Worm (Caenorhabditis elegans): ENCODE data around the gene F41F3.8.
A peak's percentile ranks its signal among the peaks of the same experiment; 100 is the strongest.

F41F3.8 gene

DNA sequence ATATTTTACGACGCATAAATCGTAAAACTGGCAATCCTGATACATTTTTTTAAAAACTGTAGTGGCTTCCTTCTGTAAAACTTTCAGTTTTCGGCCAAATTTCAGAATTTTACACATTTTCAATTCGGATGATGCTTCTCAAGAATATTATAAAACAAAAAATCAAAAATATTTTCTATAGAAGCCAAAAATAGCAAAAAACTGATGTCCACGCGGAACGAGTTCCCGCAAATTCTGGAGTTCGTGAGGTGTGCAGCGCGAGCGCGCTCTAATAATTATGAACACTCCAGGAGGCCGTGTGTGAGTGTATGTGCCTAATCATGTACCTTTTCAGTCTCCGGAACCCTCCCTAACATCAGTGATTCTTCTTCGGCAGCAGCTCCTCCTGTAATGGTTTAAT lies 31.4 kb upstream of the F41F3.8 start, which contains the start of gene sumv-2:
TSS of gene sumv-2 (plus strand) at position 301 of the 400 bp plus-strand sequence.
- no peak for TF ChIP-seq nhr-11 (tag; optimal IDR thresholded peaks at IDR 0.05)
- TF ChIP-seq lin-15B (tag; optimal IDR thresholded peaks at IDR 0.05) = no peak
- no peak for TF ChIP-seq snpc-4 (tag; optimal IDR thresholded peaks at IDR 0.05)
- TF ChIP-seq ceh-82 (tag; optimal IDR thresholded peaks at IDR 0.05) = no peak
- no peak for TF ChIP-seq lin-39 (tag; optimal IDR thresholded peaks at IDR 0.05)
- no peak for TF ChIP-seq nhr-76 (tag; optimal IDR thresholded peaks at IDR 0.05)
- no peak for TF ChIP-seq sea-2 (GFP tag; optimal IDR thresholded peaks at IDR 0.05)

ce11 chrV:4623535-4623934 lies 25.1 kb upstream of the F41F3.8 start:
- TF ChIP-seq mdl-1 (tag; optimal IDR thresholded peaks at IDR 0.05) (no peak), daf-12 (tag; optimal IDR thresholded peaks at IDR 0.05) (no peak), aly-2 (tag; optimal IDR thresholded peaks at IDR 0.05) (no peak), ztf-4 (tag; optimal IDR thresholded peaks at IDR 0.05) (no peak), ztf-11 (tag; optimal IDR thresholded peaks at IDR 0.05) (no peak), nhr-43 (tag; optimal IDR thresholded peaks at IDR 0.05; ENCODE audit: poor library complexity, severe bottlenecking) (no peak), nfya-1 (tag; optimal IDR thresholded peaks at IDR 0.05; ENCODE audit: insufficient read depth) (peak; percentile 98)

ce11 chrV:4624717-4625116 lies 23.9 kb upstream of the F41F3.8 start:
- TF ChIP-seq mdl-1 (tag; optimal IDR thresholded peaks at IDR 0.05) = no peak
- TF ChIP-seq unc-39 (tag; optimal IDR thresholded peaks at IDR 0.05) = no peak
- no peak for TF ChIP-seq zag-1 (tag; optimal IDR thresholded peaks at IDR 0.05)
- TF ChIP-seq sea-2 (GFP tag; optimal IDR thresholded peaks at IDR 0.05) = no peak
- TF ChIP-seq lin-39 (tag; optimal IDR thresholded peaks at IDR 0.05) = no peak
- no peak for TF ChIP-seq lsy-12 (tag; optimal IDR thresholded peaks at IDR 0.05)
- no peak for TF ChIP-seq pqm-1 (tag; optimal IDR thresholded peaks at IDR 0.05)
- peak; percentile 98 for TF ChIP-seq nfya-1 (tag; optimal IDR thresholded peaks at IDR 0.05; ENCODE audit: insufficient read depth)

DNA sequence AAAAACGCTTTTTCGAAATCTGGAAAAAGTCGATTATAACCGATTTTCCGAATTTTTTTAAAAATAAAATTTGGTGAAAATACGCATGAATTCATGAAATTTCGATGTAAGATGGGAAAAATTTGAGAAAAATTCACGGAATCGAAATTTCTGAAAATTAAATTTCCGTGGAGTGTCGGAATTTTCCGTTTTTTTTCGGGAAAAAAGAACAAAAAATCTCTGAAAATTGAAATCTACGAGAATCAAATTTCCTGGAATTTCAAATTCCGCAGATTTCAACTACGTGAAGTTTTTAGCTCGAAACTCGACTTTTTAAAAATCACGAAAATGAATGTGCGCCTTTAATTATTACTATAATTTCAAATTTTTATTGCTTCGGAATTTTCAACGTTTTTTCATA lies 22.3 kb upstream of the F41F3.8 start:
- TF ChIP-seq unc-39 (tag; optimal IDR thresholded peaks at IDR 0.05) (no peak), fkh-10 (GFP tag; optimal IDR thresholded peaks at IDR 0.05) (peak; percentile 48), jun-1 (tag; optimal IDR thresholded peaks at IDR 0.05) (no peak)

DNA sequence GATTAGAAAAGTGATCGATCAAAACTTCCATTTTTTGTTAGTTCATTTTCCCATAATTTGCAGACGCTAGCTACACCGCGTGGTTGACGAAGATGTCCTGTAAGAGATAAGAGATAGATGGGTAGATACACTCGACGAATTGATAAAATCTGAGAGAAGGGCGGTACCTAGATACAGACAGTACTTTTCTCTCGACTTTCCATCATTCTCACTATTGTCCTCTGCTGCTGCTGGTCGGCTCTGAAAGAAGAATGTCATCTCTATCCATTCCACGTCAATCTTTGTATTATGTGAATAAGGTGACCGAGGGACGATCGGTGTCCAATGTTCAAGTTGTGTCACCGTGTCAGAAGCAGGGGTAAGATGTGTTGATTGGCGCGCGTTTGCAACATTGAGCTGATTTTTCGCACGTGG lies 20.1 kb upstream of the F41F3.8 start, which contains the start of gene pmt-2:
TSS of gene pmt-2 (plus strand) at position 64 of the 414 bp plus-strand sequence.
- peak in 1 of 3 experiments; percentile 54 for TF ChIP-seq elt-3 (tag; optimal IDR thresholded peaks at IDR 0.05)
- no peak for TF ChIP-seq sea-2 (GFP tag; optimal IDR thresholded peaks at IDR 0.05)
- TF ChIP-seq nhr-23 (tag; optimal IDR thresholded peaks at IDR 0.05) = peak; percentile 46
- peak; percentile 1 for TF ChIP-seq nfya-1 (tag; optimal IDR thresholded peaks at IDR 0.05; ENCODE audit: insufficient read depth)
- TF ChIP-seq nhr-43 (tag; optimal IDR thresholded peaks at IDR 0.05; ENCODE audit: poor library complexity, severe bottlenecking) = no peak
- peak; percentile 99 for TF ChIP-seq elt-1 (tag; optimal IDR thresholded peaks at IDR 0.05)
- TF ChIP-seq elt-2 (tag; optimal IDR thresholded peaks at IDR 0.05) = peak; percentile 32
- no peak for TF ChIP-seq nhr-28 (tag; optimal IDR thresholded peaks at IDR 0.05)
- peak; percentile 83 for TF ChIP-seq nhr-25 (tag; optimal IDR thresholded peaks at IDR 0.05)

ce11 chrV:4630267-4630666 lies 18.4 kb upstream of the F41F3.8 start:
- TF ChIP-seq R02D3.7 (tag; optimal IDR thresholded peaks at IDR 0.05) = peak; percentile 21
- TF ChIP-seq elt-3 (tag; optimal IDR thresholded peaks at IDR 0.05) = peak in 2 of 3 experiments; percentile 89 to 96
- TF ChIP-seq ZK546.5 (tag; optimal IDR thresholded peaks at IDR 0.05) = no peak
- TF ChIP-seq pqm-1 (tag; optimal IDR thresholded peaks at IDR 0.05) = peak; percentile 48
- peak; percentile 15 for TF ChIP-seq nhr-43 (tag; optimal IDR thresholded peaks at IDR 0.05; ENCODE audit: poor library complexity, severe bottlenecking)
- TF ChIP-seq nhr-25 (tag; optimal IDR thresholded peaks at IDR 0.05) = peak; percentile 10
- TF ChIP-seq elt-2 (tag; optimal IDR thresholded peaks at IDR 0.05) = peak; percentile 77
- TF ChIP-seq jun-1 (tag; optimal IDR thresholded peaks at IDR 0.05) = no peak

DNA sequence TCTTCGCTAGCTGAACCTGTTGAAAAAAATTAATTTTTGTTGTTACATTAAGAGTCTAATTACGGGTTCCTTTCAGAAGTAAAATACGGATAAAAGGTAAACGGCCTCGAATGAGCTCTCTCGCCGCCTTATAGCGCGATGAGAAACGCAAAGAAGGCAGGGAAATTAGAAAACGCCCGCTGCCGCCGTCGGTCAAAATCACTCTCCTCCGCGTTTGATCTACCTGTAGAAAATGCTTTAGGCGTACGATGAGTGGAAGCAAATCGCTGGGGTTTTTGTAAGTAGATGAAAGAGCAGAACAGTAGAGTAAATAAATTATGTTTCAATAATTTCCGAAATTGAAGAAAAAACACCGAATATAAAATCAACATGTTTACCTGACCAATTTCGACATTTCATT lies 11.5 kb upstream of the F41F3.8 start:
- TF ChIP-seq ztf-4 (tag; optimal IDR thresholded peaks at IDR 0.05) (no peak), fos-1 (tag; optimal IDR thresholded peaks at IDR 0.05) (no peak), eor-1 (tag; optimal IDR thresholded peaks at IDR 0.05) (no peak), hmg-11 (tag; optimal IDR thresholded peaks at IDR 0.05) (no peak), zag-1 (tag; optimal IDR thresholded peaks at IDR 0.05) (no peak), ZK546.5 (tag; optimal IDR thresholded peaks at IDR 0.05) (no peak), pha-4 (tag; optimal IDR thresholded peaks at IDR 0.05) (no peak), daf-12 (tag; optimal IDR thresholded peaks at IDR 0.05) (no peak), unc-39 (tag; optimal IDR thresholded peaks at IDR 0.05) (no peak), lin-15B (tag; optimal IDR thresholded peaks at IDR 0.05) (no peak), snpc-4 (tag; optimal IDR thresholded peaks at IDR 0.05) (no peak), elt-1 (tag; optimal IDR thresholded peaks at IDR 0.05) (no peak), sea-2 (GFP tag; optimal IDR thresholded peaks at IDR 0.05) (no peak)
